Fruit fly (Drosophila melanogaster) whole organism, larva: Measurements from ENCODE around the gene CG42486.

Source experiments
- noc ChIP-seq: fragments of 200-800 bp; sonication (Bioruptor generic); optimal IDR thresholded peaks from 3 replicates; lab custom pipeline; 2019; ENCODE audit warnings: missing biosample characterization, mild to moderate bottlenecking, missing genetic modification characterization, moderate library complexity

The CG42486 gene

DNA sequence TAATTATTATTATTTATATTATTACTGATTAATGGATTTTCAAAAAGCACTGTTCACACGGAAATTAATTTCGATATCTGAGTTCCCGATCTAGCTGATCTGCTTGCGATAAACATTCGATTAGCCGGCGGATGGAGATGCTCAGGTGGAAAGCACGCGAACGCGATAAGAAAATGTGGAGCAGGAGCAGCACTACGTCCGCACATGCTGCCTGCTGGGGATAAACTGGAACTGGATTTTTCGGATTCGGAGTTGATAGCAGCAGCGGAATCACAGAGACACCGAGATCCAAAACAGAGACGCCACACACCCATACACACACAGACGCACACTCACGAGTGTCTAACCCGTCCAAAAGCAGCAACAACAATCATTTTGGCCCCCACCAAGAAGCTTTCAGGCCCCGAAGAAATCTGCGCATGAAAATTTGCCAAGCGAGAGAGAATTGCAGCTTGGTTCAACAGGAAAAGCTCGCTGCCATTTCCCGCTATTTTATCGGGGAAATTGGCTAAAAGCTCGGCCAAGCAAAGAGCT is 31.4 kb downstream of the CG42486 start:
- TF ChIP-seq noc (tag; lab: Kevin White, UChicago) = no peak

DNA sequence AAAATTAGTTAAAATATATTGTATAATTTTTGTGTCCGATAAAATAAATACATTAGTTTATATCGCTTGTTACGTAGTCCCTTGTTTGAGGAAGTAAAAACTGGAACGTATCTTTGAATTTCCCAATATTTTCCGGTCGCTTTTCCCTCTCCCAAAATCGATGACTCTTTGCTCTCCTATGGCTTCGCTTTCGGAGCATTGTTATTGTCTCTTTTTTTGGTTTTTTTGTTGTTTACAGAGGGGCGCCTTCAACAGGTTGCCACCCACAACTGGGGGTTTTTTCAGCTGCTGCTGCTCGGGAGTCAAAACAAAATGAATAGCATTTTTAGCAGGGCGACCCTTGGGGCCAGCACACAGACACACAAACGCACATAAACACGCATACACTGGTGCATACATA is 32.0 kb downstream of the CG42486 start:
- TF ChIP-seq noc (tag; lab: Kevin White, UChicago) = no peak

DNA sequence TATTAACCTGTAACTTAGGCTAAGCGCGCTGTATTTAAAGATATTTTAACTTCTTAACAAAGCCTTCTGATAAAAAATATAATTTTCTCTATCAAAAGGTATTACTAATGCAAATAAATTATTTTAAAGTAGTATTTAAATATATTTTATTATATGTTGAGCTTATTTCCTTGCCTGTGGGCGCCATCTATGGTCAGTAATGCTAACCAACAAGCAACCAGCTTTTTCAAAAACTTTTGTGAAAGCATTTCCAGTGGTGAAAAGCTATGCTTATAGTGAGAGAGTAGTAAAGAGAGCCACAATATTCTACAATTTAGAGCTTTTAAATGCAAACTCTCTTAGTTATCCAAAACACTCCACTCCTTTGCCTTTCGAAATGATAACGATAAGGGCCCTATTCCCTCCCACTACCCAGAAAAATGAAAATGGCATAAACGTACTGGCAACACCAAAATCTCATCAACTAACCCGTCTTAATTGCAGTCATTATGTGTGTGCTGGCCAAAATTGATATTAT is 35.9 kb downstream of the CG42486 start:
- TF ChIP-seq noc (tag; lab: Kevin White, UChicago) = no peak

DNA sequence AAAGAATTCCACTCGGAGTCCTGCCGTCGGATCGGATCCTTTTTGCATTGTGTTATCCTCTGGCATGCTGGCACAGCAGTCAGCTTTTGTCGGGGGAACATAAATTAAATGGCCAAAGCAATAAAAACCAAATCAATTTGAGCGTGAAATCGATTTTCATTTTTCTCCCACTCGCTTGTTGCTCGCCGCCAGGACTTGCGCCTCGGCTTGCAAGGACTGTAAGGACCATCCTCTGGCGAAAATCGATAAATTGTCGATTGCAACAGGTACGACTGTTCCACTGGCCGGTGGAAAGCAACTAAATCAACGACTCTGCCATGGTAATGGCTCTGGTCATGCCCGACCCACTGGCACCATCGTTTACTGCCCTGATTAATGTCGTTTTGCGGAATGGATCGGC is 50.3 kb downstream of the CG42486 start:
- no peak for TF ChIP-seq noc (tag; lab: Kevin White, UChicago)
